Worm (Caenorhabditis elegans) whole organism, mixed stage, embryonic: Measurements from ENCODE around the gene C18E9.5.

ENCODE experiments used
- elt-1 ChIP-seq: sonication (generic microtip); optimal IDR thresholded peaks from 2 replicates; lab custom pipeline; 2017; ENCODE audit warnings: missing genetic modification characterization, mild to moderate bottlenecking, missing compliant biosample characterization, antibody characterized with exemption, moderate library complexity, borderline replicate concordance; ENCODE audit not compliant: insufficient read depth
- mab-5 ChIP-seq: fragments of 150-350 bp; optimal IDR thresholded peaks from 2 replicates; lab custom pipeline; 2014; ENCODE audit warnings: missing biosample characterization, missing genetic modification characterization
- mep-1 ChIP-seq: fragments of 150-350 bp; optimal IDR thresholded peaks from 2 replicates; lab custom pipeline; 2017; ENCODE audit warnings: missing biosample characterization, missing genetic modification reagents, missing genetic modification characterization, inconsistent platforms
- snpc-4 ChIP-seq: fragments of 150-350 bp; optimal IDR thresholded peaks from 2 replicates; lab custom pipeline; 2014; ENCODE audit warnings: missing biosample characterization, missing genetic modification characterization
- unc-39 ChIP-seq: fragments of 150-350 bp; optimal IDR thresholded peaks from 2 replicates; lab custom pipeline; 2014; ENCODE audit warnings: missing biosample characterization, missing genetic modification characterization
- unc-62 ChIP-seq: fragments of 150-350 bp; optimal IDR thresholded peaks from 2 replicates; lab custom pipeline; 2014; ENCODE audit warnings: missing biosample characterization, missing genetic modification reagents, missing genetic modification characterization
- zip-8 ChIP-seq: fragments of 150-350 bp; optimal IDR thresholded peaks from 2 replicates; lab custom pipeline; 2014; ENCODE audit warnings: missing biosample characterization, missing genetic modification characterization

DNA sequence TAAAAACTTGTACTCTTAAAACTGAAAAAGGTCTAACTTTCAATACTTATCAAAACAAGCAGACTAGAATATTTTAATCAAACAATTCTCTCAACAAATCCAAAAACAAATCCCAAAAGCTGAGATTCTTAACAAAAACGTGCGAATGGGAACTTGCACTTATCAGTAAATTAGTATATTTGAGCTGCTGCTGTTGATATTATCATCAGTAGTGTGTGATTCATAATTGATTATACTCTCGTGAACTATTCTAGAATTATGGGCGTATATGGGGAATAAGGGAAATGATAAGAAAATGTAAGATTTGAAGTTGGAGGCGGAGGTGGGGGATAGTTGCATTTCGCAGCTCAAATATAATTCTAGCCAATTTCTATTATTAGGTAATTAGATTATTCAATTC, 44.4 kb downstream of the C18E9.5 start:
- TF ChIP-seq mab-5 (tag; lab: Kevin White, UChicago) (no peak), unc-62 (GFP tag; lab: Kevin White, UChicago) (no peak), unc-39 (tag; lab: Kevin White, UChicago) (no peak), mep-1 (tag; lab: Kevin White, UChicago) (no peak), zip-8 (no peak), elt-1 (no peak), snpc-4 (no peak)
